Worm (Caenorhabditis elegans): ENCODE measurements around the gene R05A10.3.

Gene R05A10.3

ce11 chrIV:14176373-14176772 is at the start of gene R05A10.3:
TSS of gene R05A10.3 (minus strand) at chrIV:14176473.
- TF ChIP-seq rnt-1 (tag; optimal IDR thresholded peaks at IDR 0.05) (no peak), lin-14 (GFP tag; optimal IDR thresholded peaks at IDR 0.05) (no peak), zag-1 (tag; optimal IDR thresholded peaks at IDR 0.05) (no peak), snpc-4 (tag; optimal IDR thresholded peaks at IDR 0.05) (no peak), alr-1 (tag; optimal IDR thresholded peaks at IDR 0.05; ENCODE audit: borderline replicate concordance) (no peak), lir-3 (tag; optimal IDR thresholded peaks at IDR 0.05; ENCODE audit: poor library complexity) (no peak), elt-3 (tag; optimal IDR thresholded peaks at IDR 0.05) (no peak), mdl-1 (tag; optimal IDR thresholded peaks at IDR 0.05) (no peak)

ce11 chrIV:14224912-14225311 is 48.6 kb upstream of the R05A10.3 start:
- TF ChIP-seq C16A3.4 (tag; optimal IDR thresholded peaks at IDR 0.05): peak; percentile 55
- TF ChIP-seq nhr-20 (tag; optimal IDR thresholded peaks at IDR 0.05): peak; percentile 54
- peak; percentile 4 for TF ChIP-seq swsn-7 (tag; optimal IDR thresholded peaks at IDR 0.05)
- TF ChIP-seq ceh-82 (tag; optimal IDR thresholded peaks at IDR 0.05): peak in 1 of 3 experiments; percentile 17
- peak; percentile 29 for TF ChIP-seq mep-1 (tag; optimal IDR thresholded peaks at IDR 0.05)
- no peak for TF ChIP-seq F16B12.6 (tag; optimal IDR thresholded peaks at IDR 0.05)
- TF ChIP-seq efl-1 (optimal IDR thresholded peaks at IDR 0.05): peak; percentile 10 to 38
- TF ChIP-seq efl-1 (GFP tag; optimal IDR thresholded peaks at IDR 0.05 in 1 of 2): peak in 1 of 2 experiments; percentile 31
- peak in 1 of 3 experiments; percentile 25 for TF ChIP-seq dpl-1 (GFP tag; optimal IDR thresholded peaks at IDR 0.05)
- peak; percentile 31 for TF ChIP-seq nhr-47 (tag; optimal IDR thresholded peaks at IDR 0.05)
- peak; percentile 34 for TF ChIP-seq nhr-19 (GFP tag; conservative IDR thresholded peaks at IDR 0.05)
- peak; percentile 66 for TF ChIP-seq snu-23 (GFP tag; optimal IDR thresholded peaks at IDR 0.05)
- no peak for TF ChIP-seq hlh-17 (GFP tag; optimal IDR thresholded peaks at IDR 0.05; ENCODE audit: borderline replicate concordance)
- TF ChIP-seq skn-1 (tag; optimal IDR thresholded peaks at IDR 0.05): peak; percentile 5
- TF ChIP-seq unc-130 (tag; optimal IDR thresholded peaks at IDR 0.05): no peak
- peak; percentile 39 for TF ChIP-seq nhr-90 (tag; optimal IDR thresholded peaks at IDR 0.05; ENCODE audit: poor library complexity)
- TF ChIP-seq nhr-11 (tag; optimal IDR thresholded peaks at IDR 0.05): no peak
- peak; percentile 18 to 68 for TF ChIP-seq lin-35 (GFP tag; optimal IDR thresholded peaks at IDR 0.05)
- peak in 1 of 2 experiments; percentile 36 for TF ChIP-seq mdl-1 (tag; optimal IDR thresholded peaks at IDR 0.05)
- TF ChIP-seq rnt-1 (tag; optimal IDR thresholded peaks at IDR 0.05): peak; percentile 63
- TF ChIP-seq hlh-4 (tag; optimal IDR thresholded peaks at IDR 0.05): no peak
- TF ChIP-seq lin-13 (GFP tag; optimal IDR thresholded peaks at IDR 0.05): peak; percentile 8
- no peak for TF ChIP-seq sptf-1 (tag; optimal IDR thresholded peaks at IDR 0.05)

- TF ChIP-seq snu-23 (GFP tag; optimal IDR thresholded peaks at IDR 0.05) (peak; percentile 33), aha-1 (tag; optimal IDR thresholded peaks at IDR 0.05) (peak; percentile 99), efl-1 (optimal IDR thresholded peaks at IDR 0.05) (peak in 1 of 2 experiments; percentile 21), efl-1 (GFP tag; optimal IDR thresholded peaks at IDR 0.05 in 1 of 2) (peak in 1 of 2 experiments; percentile 79), nhr-19 (GFP tag; conservative IDR thresholded peaks at IDR 0.05) (peak; percentile 42; the same call in 1 of the 2 replicates), nhr-77 (tag; optimal IDR thresholded peaks at IDR 0.05) (no peak), ztf-4 (tag; optimal IDR thresholded peaks at IDR 0.05) (no peak), jun-1 (tag; optimal IDR thresholded peaks at IDR 0.05) (no peak), nhr-85 (tag) (peak; percentile 82), nhr-20 (tag; optimal IDR thresholded peaks at IDR 0.05) (peak; percentile 53), nhr-90 (tag; optimal IDR thresholded peaks at IDR 0.05; ENCODE audit: poor library complexity) (peak; percentile 9), rnt-1 (tag; optimal IDR thresholded peaks at IDR 0.05) (peak; percentile 40), lin-14 (GFP tag; optimal IDR thresholded peaks at IDR 0.05) (peak; percentile 54), grh-1 (GFP tag; IDR thresholded peaks at IDR 0.05) (peak; percentile 17; the same call in 1 of the 2 replicates), hpl-2 (GFP tag; optimal IDR thresholded peaks at IDR 0.05) (no peak), nhr-71 (tag; optimal IDR thresholded peaks at IDR 0.05) (peak; percentile 24), mep-1 (tag; optimal IDR thresholded peaks at IDR 0.05) (peak; percentile 42), mdl-1 (tag; optimal IDR thresholded peaks at IDR 0.05) (peak in 1 of 2 experiments; percentile 23), lsy-2 (tag; optimal IDR thresholded peaks at IDR 0.05) (peak in 1 of 2 experiments; percentile 26), dpl-1 (GFP tag; optimal IDR thresholded peaks at IDR 0.05) (peak in 1 of 3 experiments; percentile 0), sup-37 (GFP tag; optimal IDR thresholded peaks at IDR 0.05) (no peak)
These were observed 43.4 kb upstream of the R05A10.3 start, which contains the start of gene sqrd-1 for ce11 chrIV:14219714-14220113. TSS of gene sqrd-1 (plus strand) at chrIV:14219871.

Data from whole organism, L1 larva.